Fruit fly (Drosophila melanogaster) whole organism, embryonic: ENCODE data around the gene cic.
A peak's percentile ranks its signal among the peaks of the same experiment; 100 is the strongest.

ENCODE experiments used
- CG10209 ChIP-seq: fragments of 200-800 bp; sonication (Bioruptor generic); optimal IDR thresholded peaks from 3 replicates; lab custom pipeline; 2017; ENCODE audit warnings: missing biosample characterization, mild to moderate bottlenecking, missing genetic modification characterization, missing genetic modification reagents
- CG10959 ChIP-seq: fragments of 200-800 bp; sonication (Bioruptor generic); IDR thresholded peaks from 2 replicates; pipeline ENCODE4 v1.3.6; 2022; ENCODE audit warnings: missing biosample characterization, missing genetic modification characterization
- CG11398 ChIP-seq: fragments of 200-800 bp; sonication (Bioruptor generic); optimal IDR thresholded peaks from 2 replicates; lab custom pipeline; 2016; ENCODE audit warnings: missing biosample characterization, missing genetic modification characterization
- CG11456 ChIP-seq: fragments of 200-800 bp; sonication (Bioruptor generic); IDR thresholded peaks from 3 replicates; pipeline ENCODE4 v1.3.6; 2022; ENCODE audit warnings: missing biosample characterization, missing genetic modification characterization
- CG11695 ChIP-seq: fragments of 200-800 bp; sonication (Bioruptor generic); IDR thresholded peaks from 3 replicates; pipeline ENCODE4 v1.3.6; 2022; ENCODE audit warnings: missing biosample characterization, missing genetic modification characterization
- CG12219 ChIP-seq: fragments of 200-800 bp; sonication (Bioruptor generic); optimal IDR thresholded peaks from 3 replicates; lab custom pipeline; 2018; ENCODE audit warnings: missing biosample characterization, mild to moderate bottlenecking, missing genetic modification characterization
- CG12942 ChIP-seq: fragments of 200-800 bp; sonication (Bioruptor generic); optimal IDR thresholded peaks from 3 replicates; lab custom pipeline; 2016; ENCODE audit warnings: missing biosample characterization, missing genetic modification characterization
- CG13775 ChIP-seq: fragments of 200-800 bp; sonication (Bioruptor generic); optimal IDR thresholded peaks from 3 replicates; lab custom pipeline; 2017; ENCODE audit warnings: missing biosample characterization, mild to moderate bottlenecking, missing genetic modification characterization
- CG16813 ChIP-seq: fragments of 200-800 bp; sonication (Bioruptor generic); IDR thresholded peaks from 3 replicates; pipeline ENCODE4 v1.3.6; 2022; ENCODE audit warnings: missing biosample characterization, missing genetic modification characterization; ENCODE audit not compliant: partially characterized antibody
- CG17328 ChIP-seq: fragments of 200-800 bp; sonication (Bioruptor generic); IDR thresholded peaks from 2 replicates; pipeline ENCODE4 v1.3.6; 2022; ENCODE audit warnings: missing biosample characterization, missing genetic modification characterization
- CG18599 ChIP-seq: fragments of 200-800 bp; sonication (Bioruptor generic); optimal IDR thresholded peaks from 3 replicates; lab custom pipeline; 2017; ENCODE audit warnings: missing biosample characterization, missing genetic modification characterization, mild to moderate bottlenecking, moderate library complexity, missing genetic modification reagents
- CG2116 ChIP-seq: fragments of 200-800 bp; sonication (Bioruptor generic); optimal IDR thresholded peaks from 3 replicates; lab custom pipeline; 2018; ENCODE audit warnings: missing biosample characterization, mild to moderate bottlenecking, missing genetic modification characterization
- CG2120 ChIP-seq: fragments of 200-800 bp; sonication (Bioruptor generic); optimal IDR thresholded peaks from 3 replicates; lab custom pipeline; 2016; ENCODE audit warnings: missing biosample characterization, missing genetic modification characterization
- CG31441 ChIP-seq: fragments of 200-800 bp; sonication (Bioruptor generic); IDR thresholded peaks from 2 replicates; pipeline ENCODE4 v1.3.6; 2022; ENCODE audit warnings: missing biosample characterization, missing genetic modification characterization
- CG34224 ChIP-seq: fragments of 200-800 bp; sonication (Bioruptor generic); IDR thresholded peaks from 3 replicates; pipeline ENCODE4 v1.3.6; 2022; ENCODE audit warnings: missing biosample characterization, missing genetic modification characterization; ENCODE audit not compliant: partially characterized antibody
- CG6854 ChIP-seq: fragments of 200-800 bp; sonication (Bioruptor generic); optimal IDR thresholded peaks from 3 replicates; lab custom pipeline; 2017; ENCODE audit warnings: missing biosample characterization, mild to moderate bottlenecking, missing genetic modification characterization
- CG8924 ChIP-seq: fragments of 200-800 bp; optimal IDR thresholded peaks from 3 replicates; lab custom pipeline; 2019; ENCODE audit warnings: missing biosample characterization, mild to moderate bottlenecking, missing genetic modification characterization, moderate library complexity
- Camta ChIP-seq: fragments of 200-800 bp; sonication (Bioruptor generic); optimal IDR thresholded peaks from 2 replicates; lab custom pipeline; 2016; ENCODE audit warnings: missing biosample characterization, missing genetic modification characterization
- CoRest ChIP-seq: fragments of 200-800 bp; sonication (Bioruptor generic); optimal IDR thresholded peaks from 3 replicates; lab custom pipeline; 2018; ENCODE audit warnings: missing biosample characterization, mild to moderate bottlenecking, missing genetic modification characterization, moderate library complexity
- Drgx ChIP-seq: fragments of 200-800 bp; sonication (Bioruptor generic); IDR thresholded peaks from 2 replicates; pipeline ENCODE4 v1.3.6; 2022; ENCODE audit warnings: missing biosample characterization, missing genetic modification characterization
- HLH54F ChIP-seq: fragments of 200-800 bp; sonication (Bioruptor generic); optimal IDR thresholded peaks from 3 replicates; lab custom pipeline; 2016; ENCODE audit warnings: missing biosample characterization, missing genetic modification characterization
- HLHmδ ChIP-seq: fragments of 200-800 bp; sonication (Bioruptor generic); optimal IDR thresholded peaks from 2 replicates; lab custom pipeline; 2018; ENCODE audit warnings: missing biosample characterization, mild to moderate bottlenecking, missing genetic modification characterization, moderate library complexity
- HmgZ ChIP-seq: fragments of 200-800 bp; sonication (Bioruptor generic); optimal IDR thresholded peaks from 2 replicates; lab custom pipeline; 2018; ENCODE audit warnings: missing biosample characterization, mild to moderate bottlenecking, missing genetic modification characterization
- MTF-1 ChIP-seq: fragments of 200-800 bp; sonication (Bioruptor generic); optimal IDR thresholded peaks from 2 replicates; lab custom pipeline; 2018; ENCODE audit warnings: missing biosample characterization, mild to moderate bottlenecking, missing genetic modification characterization, borderline replicate concordance
- Mes4 ChIP-seq: fragments of 200-800 bp; sonication (Bioruptor generic); optimal IDR thresholded peaks from 2 replicates; lab custom pipeline; 2016; ENCODE audit warnings: missing biosample characterization, missing genetic modification characterization
- NC2β ChIP-seq: fragments of 200-800 bp; sonication (Bioruptor generic); optimal IDR thresholded peaks from 2 replicates; lab custom pipeline; 2016; ENCODE audit warnings: missing biosample characterization, missing genetic modification characterization
- Sin3A ChIP-seq: fragments of >200 bp; optimal IDR thresholded peaks from 2 replicates; lab custom pipeline; 2018
- Six4 ChIP-seq: fragments of 200-800 bp; sonication (Bioruptor generic); optimal IDR thresholded peaks from 2 replicates; lab custom pipeline; 2016; ENCODE audit warnings: missing biosample characterization, missing genetic modification characterization
- Trl ChIP-seq, 3 experiments: fragments of >200 bp in 2 of 3; fragments of 200-800 bp in 1 of 3; sonication (Bioruptor generic) in 1 of 3; optimal IDR thresholded peaks; 2 replicates in 1 of 3; 3 replicates in 2 of 3; lab custom pipeline; 2016 to 2017; ENCODE audit warnings: missing biosample characterization in 1 of 3, missing genetic modification characterization in 1 of 3
- Vsx1 ChIP-seq: fragments of 200-800 bp; sonication (Bioruptor generic); optimal IDR thresholded peaks from 2 replicates; lab custom pipeline; 2017; ENCODE audit warnings: missing biosample characterization, mild to moderate bottlenecking, missing genetic modification characterization, missing genetic modification reagents
- Xbp1 ChIP-seq: fragments of 200-800 bp; sonication (Bioruptor generic); optimal IDR thresholded peaks from 3 replicates; lab custom pipeline; 2016; ENCODE audit warnings: missing biosample characterization, mild to moderate bottlenecking, missing genetic modification characterization
- Xrp1 ChIP-seq: fragments of 200-800 bp; sonication (Bioruptor generic); IDR thresholded peaks from 2 replicates; pipeline ENCODE4 v1.3.6; 2022; ENCODE audit warnings: missing biosample characterization, missing genetic modification characterization
- ac ChIP-seq: fragments of 200-800 bp; sonication (Bioruptor generic); optimal IDR thresholded peaks from 3 replicates; lab custom pipeline; 2017; ENCODE audit warnings: missing biosample characterization, mild to moderate bottlenecking, missing genetic modification characterization
- bbx ChIP-seq: fragments of 200-800 bp; sonication (Bioruptor generic); IDR thresholded peaks from 2 replicates; pipeline ENCODE4 v1.3.6; 2022; ENCODE audit warnings: missing biosample characterization, missing genetic modification characterization; ENCODE audit not compliant: partially characterized antibody
- bsh ChIP-seq, 2 experiments: fragments of 200-800 bp; sonication (Bioruptor generic); optimal IDR thresholded peaks; 2 replicates each; lab custom pipeline; 2017 to 2018; ENCODE audit warnings: mild to moderate bottlenecking in 2 of 2, missing biosample characterization in 2 of 2, missing genetic modification characterization in 2 of 2, moderate library complexity in 1 of 2
- cad ChIP-seq: fragments of >200 bp; optimal IDR thresholded peaks from 2 replicates; lab custom pipeline; 2017; ENCODE audit warnings: missing biosample characterization, missing genetic modification characterization
- dan ChIP-seq: fragments of 200-800 bp; sonication (Bioruptor generic); IDR thresholded peaks from 2 replicates; pipeline ENCODE4 v1.3.6; 2022; ENCODE audit warnings: missing biosample characterization, missing genetic modification characterization
- dmrt11E ChIP-seq: fragments of 200-800 bp; sonication (Bioruptor generic); optimal IDR thresholded peaks from 3 replicates; lab custom pipeline; 2018; ENCODE audit warnings: missing biosample characterization, mild to moderate bottlenecking, missing genetic modification characterization, moderate library complexity
- fd102C ChIP-seq: fragments of 200-800 bp; sonication (Bioruptor generic); optimal IDR thresholded peaks from 2 replicates; lab custom pipeline; 2018; ENCODE audit warnings: missing biosample characterization, mild to moderate bottlenecking, missing genetic modification characterization, moderate library complexity
- grau ChIP-seq: fragments of 200-800 bp; optimal IDR thresholded peaks from 3 replicates; lab custom pipeline; 2019; ENCODE audit warnings: missing biosample characterization, mild to moderate bottlenecking, missing genetic modification characterization, moderate library complexity
- her ChIP-seq: fragments of 200-800 bp; sonication (Bioruptor generic); optimal IDR thresholded peaks from 2 replicates; lab custom pipeline; 2016; ENCODE audit warnings: missing biosample characterization, missing genetic modification characterization
- kay ChIP-seq: fragments of 200-800 bp; sonication (Bioruptor generic); optimal IDR thresholded peaks from 2 replicates; lab custom pipeline; 2016; ENCODE audit warnings: missing biosample characterization, missing genetic modification characterization
- kni ChIP-seq: fragments of 200-800 bp; sonication (Bioruptor generic); optimal IDR thresholded peaks from 3 replicates; lab custom pipeline; 2017; ENCODE audit warnings: mild to moderate bottlenecking, missing biosample characterization, missing genetic modification reagents, missing genetic modification characterization
- lbe ChIP-seq: fragments of 200-800 bp; sonication (Bioruptor generic); optimal IDR thresholded peaks from 2 replicates; lab custom pipeline; 2016; ENCODE audit warnings: missing biosample characterization, mild to moderate bottlenecking, missing genetic modification characterization
- odd ChIP-seq: fragments of 200-800 bp; sonication (Bioruptor generic); optimal IDR thresholded peaks from 2 replicates; lab custom pipeline; 2017; ENCODE audit warnings: missing biosample characterization, mild to moderate bottlenecking, missing genetic modification characterization
- sqz ChIP-seq: fragments of 200-800 bp; sonication (Bioruptor generic); optimal IDR thresholded peaks from 3 replicates; lab custom pipeline; 2018; ENCODE audit warnings: missing biosample characterization, mild to moderate bottlenecking, missing genetic modification characterization
- stwl ChIP-seq: fragments of 200-800 bp; sonication (Bioruptor generic); optimal IDR thresholded peaks from 3 replicates; lab custom pipeline; 2018; ENCODE audit warnings: missing biosample characterization, mild to moderate bottlenecking, missing genetic modification characterization, moderate library complexity
- tio ChIP-seq: fragments of 200-800 bp; sonication (Bioruptor generic); optimal IDR thresholded peaks from 2 replicates; lab custom pipeline; 2017; ENCODE audit warnings: missing biosample characterization, missing genetic modification characterization, inconsistent platforms
- tna ChIP-seq: fragments of 200-800 bp; sonication (Bioruptor generic); IDR thresholded peaks from 2 replicates; pipeline ENCODE4 v1.3.6; 2022; ENCODE audit warnings: missing biosample characterization, missing genetic modification characterization; ENCODE audit not compliant: partially characterized antibody
- unc-4 ChIP-seq: fragments of 200-800 bp; sonication (Bioruptor generic); IDR thresholded peaks from 2 replicates; pipeline ENCODE4 v1.3.6; 2022; ENCODE audit warnings: missing biosample characterization, missing genetic modification characterization; ENCODE audit not compliant: partially characterized antibody

The cic gene

DNA sequence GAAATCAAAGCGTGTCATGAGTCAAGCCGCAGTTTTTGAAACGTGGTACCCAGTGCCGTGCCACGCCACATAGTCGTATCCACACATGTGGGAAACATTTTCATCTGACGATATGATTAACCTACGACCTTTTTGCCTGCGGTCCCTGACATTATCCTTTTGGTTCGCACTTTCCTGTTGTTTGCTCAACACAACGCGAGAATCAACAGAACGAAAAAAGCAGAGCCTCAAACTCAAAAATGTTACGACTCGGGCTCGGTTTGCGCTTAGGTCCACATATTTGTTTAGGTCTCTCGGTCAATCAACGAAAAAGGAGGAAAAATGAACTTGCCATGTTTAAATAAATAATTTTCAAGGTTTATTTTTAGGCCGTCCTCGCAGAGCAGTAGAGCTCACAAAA, 23.4 kb downstream of the cic start (continued):
- TF ChIP-seq CG2116 (GFP tag; lab: Kevin White, UChicago) (peak; percentile 13), CG13775 (GFP tag; lab: Kevin White, UChicago) (peak; percentile 20), MTF-1 (peak; percentile 44), CoRest (tag; lab: Kevin White, UChicago) (peak; percentile 2), odd (GFP tag; lab: Kevin White, UChicago) (peak; percentile 52), CG18599 (GFP tag; lab: Kevin White, UChicago) (peak; percentile 44), Vsx1 (GFP tag; lab: Kevin White, UChicago) (peak; percentile 39), lbe (GFP tag; lab: Kevin White, UChicago) (no peak), Xrp1 (GFP tag; lab: Robert Waterston, UW) (0 out of 2 replicates have a peak, but pooled peaks have one; percentile 29), tio (GFP tag; lab: Kevin White, UChicago) (peak; percentile 12), Trl (optimal IDR thresholded peaks at IDR 0.05; lab: Kevin White, UChicago) (no peak), Trl (GFP tag; optimal IDR thresholded peaks at IDR 0.05; lab: Kevin White, UChicago) (peak; percentile 65), stwl (tag; lab: Kevin White, UChicago) (peak; percentile 39), grau (tag; lab: Kevin White, UChicago) (no peak), CG34224 (GFP tag; lab: Robert Waterston, UW) (no peak), dan (no peak), kni (GFP tag; lab: Kevin White, UChicago) (peak; percentile 78), CG31441 (GFP tag; lab: Robert Waterston, UW) (no peak), Camta (GFP tag; lab: Kevin White, UChicago) (peak; percentile 34), CG10959 (GFP tag; lab: Robert Waterston, UW) (0 out of 2 replicates have a peak, but pooled peaks have one; percentile 24), NC2β (GFP tag; lab: Kevin White, UChicago) (peak; percentile 46), ac (GFP tag; lab: Kevin White, UChicago) (peak; percentile 90), CG17328 (GFP tag; lab: Robert Waterston, UW) (peak; percentile 45; the same call in 1 of the 2 replicates), tna (GFP tag; lab: Robert Waterston, UW) (no peak), CG11398 (GFP tag; lab: Kevin White, UChicago) (peak; percentile 65), CG12942 (GFP tag; lab: Kevin White, UChicago) (no peak), cad (GFP tag; lab: Kevin White, UChicago) (no peak), Sin3A (lab: Kevin White, UChicago) (no peak), HLH54F (GFP tag; lab: Kevin White, UChicago) (no peak), CG12219 (no peak), unc-4 (GFP tag; lab: Robert Waterston, UW) (no peak), HmgZ (tag; lab: Kevin White, UChicago) (no peak), CG8924 (tag; lab: Kevin White, UChicago) (peak; percentile 50), CG11456 (GFP tag; lab: Robert Waterston, UW) (no peak), kay (GFP tag; lab: Kevin White, UChicago) (no peak), CG11695 (GFP tag; lab: Robert Waterston, UW) (no peak), CG16813 (GFP tag; lab: Robert Waterston, UW) (no peak), CG2120 (no peak), Drgx (GFP tag; lab: Robert Waterston, UW) (no peak), her (GFP tag; lab: Kevin White, UChicago) (peak; percentile 46), Mes4 (GFP tag; lab: Kevin White, UChicago) (peak; percentile 28), sqz (GFP tag; lab: Kevin White, UChicago) (peak; percentile 27), CG6854 (no peak), CG10209 (peak; percentile 36), dmrt11E (tag; lab: Kevin White, UChicago) (peak; percentile 57), HLHmδ (GFP tag; lab: Kevin White, UChicago) (peak; percentile 44), fd102C (GFP tag; lab: Kevin White, UChicago) (peak; percentile 93), bbx (no peak), Six4 (no peak), bsh (GFP tag; optimal IDR thresholded peaks at IDR 0.05; lab: Kevin White, UChicago) (no peak), Xbp1 (GFP tag; lab: Kevin White, UChicago) (no peak)
